Fruit fly (Drosophila melanogaster): Measurements from ENCODE around the gene CG15399.
A peak's percentile ranks its signal among the peaks of the same experiment; 100 is the strongest.

CG15399 gene

dm6 chr2L:2750337-2751084 lies 21.1 kb downstream of the CG15399 start (continued):
- TF ChIP-seq CG13424 (tag; optimal IDR thresholded peaks at IDR 0.05) (peak; percentile 73), CG12391 (tag; optimal IDR thresholded peaks at IDR 0.05) (peak; percentile 82), CG18599 (GFP tag; optimal IDR thresholded peaks at IDR 0.05) (peak; percentile 92), mam (GFP tag; optimal IDR thresholded peaks at IDR 0.05) (peak; percentile 83), Camta (GFP tag; optimal IDR thresholded peaks at IDR 0.05) (peak; percentile 69), bcd (GFP tag; optimal IDR thresholded peaks at IDR 0.05) (peak; percentile 85), Asciz (GFP tag; optimal IDR thresholded peaks at IDR 0.05) (peak; percentile 67), stwl (tag; optimal IDR thresholded peaks at IDR 0.05) (peak; percentile 28), br (optimal IDR thresholded peaks at IDR 0.05) (no peak), lab (GFP tag; optimal IDR thresholded peaks at IDR 0.05) (peak; percentile 95), CoRest (tag; optimal IDR thresholded peaks at IDR 0.05) (peak; percentile 82), CG17829 (tag; optimal IDR thresholded peaks at IDR 0.05) (peak; percentile 83), Sox102F (GFP tag; optimal IDR thresholded peaks at IDR 0.05) (peak; percentile 52), HmgZ (tag; optimal IDR thresholded peaks at IDR 0.05) (peak; percentile 85), CG11695 (GFP tag; IDR thresholded peaks at IDR 0.05) (no peak), CG13775 (GFP tag; optimal IDR thresholded peaks at IDR 0.05) (peak; percentile 45), maf-S (GFP tag; optimal IDR thresholded peaks at IDR 0.05) (peak; percentile 78), CG13624 (GFP tag; optimal IDR thresholded peaks at IDR 0.05) (peak; percentile 90), MESR4 (GFP tag; optimal IDR thresholded peaks at IDR 0.05) (peak; percentile 12), nom (GFP tag; optimal IDR thresholded peaks at IDR 0.05) (peak; percentile 2), Fer3 (tag; optimal IDR thresholded peaks at IDR 0.05) (peak; percentile 88), kay (GFP tag; optimal IDR thresholded peaks at IDR 0.05) (peak; percentile 79), CG1024 (GFP tag; IDR thresholded peaks at IDR 0.05) (no peak), Ets97D (GFP tag; optimal IDR thresholded peaks at IDR 0.05) (peak; percentile 53), ftz-f1 (GFP tag; optimal IDR thresholded peaks at IDR 0.05) (no peak), ranshi (GFP tag; IDR thresholded peaks at IDR 0.05) (no peak), CG4328 (GFP tag; optimal IDR thresholded peaks at IDR 0.05) (peak; percentile 30), Oli (tag; optimal IDR thresholded peaks at IDR 0.05) (peak; percentile 78), exex (tag; optimal IDR thresholded peaks at IDR 0.05) (peak; percentile 86), Blimp-1 (GFP tag; optimal IDR thresholded peaks at IDR 0.05) (peak; percentile 72), CG7963 (GFP tag; IDR thresholded peaks at IDR 0.05; ENCODE audit: partially characterized antibody) (no peak), CG11504 (tag; optimal IDR thresholded peaks at IDR 0.05) (peak; percentile 84), CG2889 (GFP tag; IDR thresholded peaks at IDR 0.05) (no peak), ara (GFP tag; IDR thresholded peaks at IDR 0.05) (no peak), Mes4 (GFP tag; optimal IDR thresholded peaks at IDR 0.05) (peak; percentile 74), CG14965 (GFP tag; optimal IDR thresholded peaks at IDR 0.05; ENCODE audit: borderline replicate concordance) (peak; percentile 61), CG4707 (GFP tag; optimal IDR thresholded peaks at IDR 0.05) (peak; percentile 30), Ravus (GFP tag; IDR thresholded peaks at IDR 0.05) (no peak), CG16779 (GFP tag; IDR thresholded peaks at IDR 0.05) (no peak), CG4820 (GFP tag; optimal IDR thresholded peaks at IDR 0.05) (peak; percentile 73), ems (GFP tag; optimal IDR thresholded peaks at IDR 0.05) (peak; percentile 79), CG3847 (GFP tag; IDR thresholded peaks at IDR 0.05) (no peak), CG15514 (GFP tag; optimal IDR thresholded peaks at IDR 0.05) (peak; percentile 81), hkb (optimal IDR thresholded peaks at IDR 0.05) (no peak), hkb (GFP tag; IDR thresholded peaks at IDR 0.05) (no peak), CG14710 (tag; optimal IDR thresholded peaks at IDR 0.05) (peak; percentile 65), CG17385 (GFP tag; optimal IDR thresholded peaks at IDR 0.05) (peak; percentile 69), CG1233 (GFP tag; optimal IDR thresholded peaks at IDR 0.05) (peak; percentile 81), CG10462 (GFP tag; optimal IDR thresholded peaks at IDR 0.05) (peak; percentile 48)

Data from whole organism, embryonic.